Worm (Caenorhabditis elegans): Measurements from ENCODE around the gene atz-1.

DNA sequence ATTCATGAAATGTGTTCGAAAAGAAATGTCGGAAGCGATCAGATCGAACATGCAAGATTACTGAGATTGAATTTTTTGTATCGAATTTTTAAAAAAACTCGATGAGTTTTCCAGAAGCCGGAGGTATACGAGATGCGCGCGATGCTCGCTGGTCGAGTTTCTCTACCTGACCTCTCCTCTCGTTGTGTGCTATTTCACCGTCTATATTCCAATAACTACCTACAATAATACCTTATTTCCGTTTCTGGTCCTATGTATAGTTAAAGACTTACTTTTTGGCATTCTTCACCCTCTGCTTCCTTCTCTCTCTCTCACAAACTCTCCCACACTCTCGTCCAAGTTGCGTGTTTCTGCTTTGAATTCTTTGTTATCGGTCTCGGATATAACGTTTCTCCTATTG is 4.6 kb downstream of the atz-1 start:
- TF ChIP-seq atf-7 (tag; optimal IDR thresholded peaks at IDR 0.05) (no peak), unc-62 (GFP tag; optimal IDR thresholded peaks at IDR 0.05) (no peak), him-1 (tag; optimal IDR thresholded peaks at IDR 0.05) (no peak), ztf-26 (tag; optimal IDR thresholded peaks at IDR 0.05) (no peak)

Measured in whole organism, young adult.